Worm (Caenorhabditis elegans) whole organism, young adult: Measurements from ENCODE around the gene Y53G8AM.8.
A peak's percentile ranks its signal among the peaks of the same experiment; 100 is the strongest.

ENCODE experiments used
- B0261.1 ChIP-seq: sonication (generic microtip); optimal IDR thresholded peaks from 2 replicates; lab custom pipeline; 2016; ENCODE audit warnings: mild to moderate bottlenecking, missing genetic modification characterization, moderate library complexity, missing compliant biosample characterization
- B0336.3 ChIP-seq: fragments of 200-800 bp; sonication (Bioruptor generic); IDR thresholded peaks from 2 replicates; pipeline ENCODE4 v1.3.6; 2022; ENCODE audit warnings: missing genetic modification characterization, missing compliant biosample characterization
- C06A6.2 ChIP-seq: fragments of 200-800 bp; sonication (Bioruptor generic); conservative IDR thresholded peaks from 2 replicates; pipeline ENCODE4 v1.3.6; 2022; ENCODE audit warnings: missing genetic modification characterization, missing compliant biosample characterization
- F23B12.7 ChIP-seq: sonication (generic microtip); optimal IDR thresholded peaks from 2 replicates; lab custom pipeline; 2017; ENCODE audit warnings: missing genetic modification characterization, mild to moderate bottlenecking, missing compliant biosample characterization, antibody characterized with exemption, moderate library complexity; ENCODE audit not compliant: insufficient read depth
- F37B4.10 ChIP-seq: fragments of 200-800 bp; sonication (Bioruptor generic); IDR thresholded peaks from 2 replicates; pipeline ENCODE4 v1.3.6; 2022; ENCODE audit warnings: missing genetic modification characterization, missing compliant biosample characterization
- F52B5.7 ChIP-seq: sonication (generic microtip); optimal IDR thresholded peaks from 2 replicates; lab custom pipeline; 2016; ENCODE audit warnings: mild to moderate bottlenecking, missing genetic modification characterization, missing compliant biosample characterization
- F57A8.1 ChIP-seq: fragments of 200-800 bp; sonication (Bioruptor generic); optimal IDR thresholded peaks from 2 replicates; lab custom pipeline; 2018; ENCODE audit warnings: mild to moderate bottlenecking, missing genetic modification characterization, moderate library complexity, missing compliant biosample characterization
- F57C9.4 ChIP-seq: sonication (generic microtip); optimal IDR thresholded peaks from 2 replicates; lab custom pipeline; 2017; ENCODE audit warnings: mild to moderate bottlenecking, missing genetic modification characterization, missing compliant biosample characterization
- K12H6.12 ChIP-seq: fragments of 200-800 bp; sonication (Bioruptor generic); optimal IDR thresholded peaks from 2 replicates; lab custom pipeline; 2018; ENCODE audit warnings: mild to moderate bottlenecking, missing genetic modification characterization, missing compliant biosample characterization
- ZK185.1 ChIP-seq: sonication (generic microtip); optimal IDR thresholded peaks from 2 replicates; lab custom pipeline; 2016; ENCODE audit warnings: mild to moderate bottlenecking, missing genetic modification characterization, missing compliant biosample characterization; ENCODE audit not compliant: poor library complexity, severe bottlenecking
- aptf-3 ChIP-seq: fragments of 200-800 bp; sonication (Bioruptor generic); IDR thresholded peaks from 2 replicates; pipeline ENCODE4 v1.3.6; 2022; ENCODE audit warnings: missing genetic modification characterization, missing compliant biosample characterization
- athp-1 ChIP-seq: sonication (generic microtip); optimal IDR thresholded peaks from 2 replicates; lab custom pipeline; 2017; ENCODE audit warnings: mild to moderate bottlenecking, missing genetic modification characterization, missing compliant biosample characterization
- attf-3 ChIP-seq: fragments of 200-800 bp; sonication (Bioruptor generic); conservative IDR thresholded peaks from 2 replicates; pipeline ENCODE4 v1.3.6; 2022; ENCODE audit warnings: missing genetic modification reagents, missing genetic modification characterization, missing compliant biosample characterization
- attf-5 ChIP-seq: fragments of 200-800 bp; sonication (Bioruptor generic); optimal IDR thresholded peaks from 2 replicates; lab custom pipeline; 2018; ENCODE audit warnings: mild to moderate bottlenecking, missing genetic modification characterization, missing compliant biosample characterization
- bed-1 ChIP-seq: fragments of 200-800 bp; sonication (Bioruptor generic); IDR thresholded peaks from 2 replicates; pipeline ENCODE4 v1.3.6; 2022; ENCODE audit warnings: missing genetic modification reagents, missing genetic modification characterization, missing compliant biosample characterization
- ceh-40 ChIP-seq: fragments of 200-800 bp; sonication (Bioruptor generic); IDR thresholded peaks from 2 replicates; pipeline ENCODE4 v1.3.6; 2022; ENCODE audit warnings: missing genetic modification characterization, missing compliant biosample characterization
- dpff-1 ChIP-seq: sonication (generic microtip); optimal IDR thresholded peaks from 2 replicates; lab custom pipeline; 2017; ENCODE audit warnings: mild to moderate bottlenecking, missing genetic modification characterization, missing compliant biosample characterization
- efl-1 ChIP-seq: fragments of 150-350 bp; optimal IDR thresholded peaks from 2 replicates; lab custom pipeline; 2014; ENCODE audit warnings: missing biosample characterization, missing genetic modification reagents, missing genetic modification characterization
- egl-18 ChIP-seq: fragments of 200-800 bp; sonication (Bioruptor generic); IDR thresholded peaks from 2 replicates; pipeline ENCODE4 v1.3.6; 2022; ENCODE audit warnings: missing genetic modification reagents, missing genetic modification characterization, missing compliant biosample characterization
- egrh-3 ChIP-seq: fragments of 200-800 bp; sonication (Bioruptor generic); IDR thresholded peaks from 2 replicates; pipeline ENCODE4 v1.3.6; 2022; ENCODE audit warnings: missing genetic modification reagents, missing genetic modification characterization, missing compliant biosample characterization
- hlh-26 ChIP-seq: fragments of 200-800 bp; sonication (Bioruptor generic); conservative IDR thresholded peaks from 2 replicates; pipeline ENCODE4 v1.3.6; 2022; ENCODE audit warnings: missing genetic modification reagents, missing genetic modification characterization, missing compliant biosample characterization
- hmg-1.2 ChIP-seq: fragments of 200-800 bp; sonication (Bioruptor generic); IDR thresholded peaks from 2 replicates; pipeline ENCODE4 v1.3.6; 2022; ENCODE audit warnings: missing genetic modification reagents, missing genetic modification characterization, missing compliant biosample characterization
- hsf-1 ChIP-seq: fragments of 200-800 bp; sonication (Bioruptor generic); IDR thresholded peaks from 2 replicates; pipeline ENCODE4 v1.3.6; 2022; ENCODE audit warnings: missing genetic modification reagents, missing genetic modification characterization, missing compliant biosample characterization
- lin-26 ChIP-seq: fragments of 200-800 bp; sonication (Bioruptor generic); IDR thresholded peaks from 2 replicates; pipeline ENCODE4 v1.3.6; 2022; ENCODE audit warnings: missing genetic modification reagents, missing genetic modification characterization, missing compliant biosample characterization
- lin-54 ChIP-seq: fragments of 200-800 bp; sonication (Bioruptor generic); optimal IDR thresholded peaks from 2 replicates; lab custom pipeline; 2018; ENCODE audit warnings: mild to moderate bottlenecking, missing genetic modification characterization, missing compliant biosample characterization
- lsl-1 ChIP-seq: fragments of 200-800 bp; sonication (Bioruptor generic); optimal IDR thresholded peaks from 2 replicates; lab custom pipeline; 2018; ENCODE audit warnings: mild to moderate bottlenecking, missing genetic modification characterization, moderate library complexity, missing compliant biosample characterization
- mcd-1 ChIP-seq: fragments of 200-800 bp; sonication (Bioruptor generic); IDR thresholded peaks from 2 replicates; pipeline ENCODE4 v1.3.6; 2022; ENCODE audit warnings: missing genetic modification reagents, missing genetic modification characterization, missing compliant biosample characterization
- nfya-1 ChIP-seq: sonication (generic microtip); optimal IDR thresholded peaks from 2 replicates; lab custom pipeline; 2017; ENCODE audit warnings: antibody characterized with exemption, missing compliant biosample characterization, missing genetic modification characterization, borderline replicate concordance; ENCODE audit not compliant: insufficient read depth
- nfyb-1 ChIP-seq: fragments of 200-800 bp; sonication (Bioruptor generic); IDR thresholded peaks from 2 replicates; pipeline ENCODE4 v1.3.6; 2022; ENCODE audit warnings: missing genetic modification reagents, missing genetic modification characterization, missing compliant biosample characterization
- nhr-120 ChIP-seq: fragments of 200-800 bp; sonication (Bioruptor generic); IDR thresholded peaks from 2 replicates; pipeline ENCODE4 v1.3.6; 2022; ENCODE audit warnings: missing genetic modification characterization, missing compliant biosample characterization
- nhr-90 ChIP-seq: sonication (generic microtip); optimal IDR thresholded peaks from 2 replicates; lab custom pipeline; 2016; ENCODE audit warnings: missing genotype, mild to moderate bottlenecking, missing genetic modification characterization, missing compliant biosample characterization
- pha-4 ChIP-seq: fragments of 150-350 bp; sonication (generic microtip); optimal IDR thresholded peaks from 2 replicates; lab custom pipeline; 2014; ENCODE audit warnings: missing biosample characterization, missing genetic modification reagents, missing genetic modification characterization
- rcor-1 ChIP-seq: fragments of 200-800 bp; sonication (Bioruptor generic); IDR thresholded peaks from 2 replicates; pipeline ENCODE4 v1.3.6; 2022; ENCODE audit warnings: missing genetic modification reagents, missing genetic modification characterization, missing compliant biosample characterization
- snpc-3.4 ChIP-seq: sonication (generic microtip); optimal IDR thresholded peaks from 2 replicates; lab custom pipeline; 2017; ENCODE audit warnings: missing genetic modification characterization, mild to moderate bottlenecking, missing compliant biosample characterization, antibody characterized with exemption, moderate library complexity, missing genotype, missing genetic modification reagents
- snpc-4 ChIP-seq, 5 experiments: fragments of 150-350 bp in 1 of 5; sonication (generic microtip) in 4 of 5; optimal IDR thresholded peaks; 2 replicates each; lab custom pipeline; 2014 to 2018; ENCODE audit warnings: missing genetic modification characterization in 5 of 5, missing biosample characterization in 3 of 5, antibody characterized with exemption in 2 of 5, mild to moderate bottlenecking in 2 of 5, missing compliant biosample characterization in 2 of 5, missing genotype in 2 of 5, moderate library complexity in 2 of 5, missing genetic modification reagents in 1 of 5
- somi-1 ChIP-seq: fragments of 200-800 bp; sonication (Bioruptor generic); optimal IDR thresholded peaks from 2 replicates; lab custom pipeline; 2018; ENCODE audit warnings: mild to moderate bottlenecking, missing genetic modification characterization, missing compliant biosample characterization
- tbx-9 ChIP-seq: sonication (generic microtip); optimal IDR thresholded peaks from 2 replicates; lab custom pipeline; 2016; ENCODE audit warnings: borderline replicate concordance, missing genetic modification characterization, inconsistent platforms, missing compliant biosample characterization
- ztf-25 ChIP-seq: fragments of 200-800 bp; sonication (Bioruptor generic); IDR thresholded peaks from 2 replicates; pipeline ENCODE4 v1.3.6; 2022; ENCODE audit warnings: missing genetic modification reagents, missing genetic modification characterization, missing compliant biosample characterization
- ztf-28 ChIP-seq: fragments of 200-800 bp; sonication (Bioruptor generic); IDR thresholded peaks from 2 replicates; pipeline ENCODE4 v1.3.6; 2022; ENCODE audit warnings: missing genetic modification reagents, missing genetic modification characterization, missing compliant biosample characterization

Gene Y53G8AM.8

DNA sequence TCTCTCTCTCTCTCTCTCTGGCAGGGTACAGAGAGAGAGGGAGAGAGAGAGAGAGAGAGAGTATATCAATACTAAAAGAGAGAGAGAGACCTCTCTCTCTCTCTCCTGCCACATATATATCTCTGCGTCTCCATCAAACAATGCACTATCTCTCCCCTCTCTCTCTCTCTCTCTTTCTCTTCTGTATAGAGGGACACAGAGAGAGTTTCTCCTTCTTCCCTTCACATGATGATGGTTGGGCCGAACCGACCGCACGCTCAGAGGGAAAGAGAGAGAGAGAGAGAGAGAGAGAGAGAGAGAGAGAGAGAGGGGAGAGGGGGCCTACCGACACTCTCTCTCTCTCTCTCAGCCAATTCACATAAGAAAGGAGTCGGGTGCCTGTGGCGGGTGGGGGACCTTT lies 6.8 kb downstream of the Y53G8AM.8 start (continued):
- TF ChIP-seq lin-54 (GFP tag; lab: Kevin White, UChicago), result peak; percentile 20
- TF ChIP-seq hmg-1.2 (GFP tag; lab: Robert Waterston, UW), result peak; percentile 86
- no peak for TF ChIP-seq dpff-1
- TF ChIP-seq attf-5 (GFP tag; lab: Kevin White, UChicago), result peak; percentile 35
- TF ChIP-seq lin-26, result 0 out of 2 replicates have a peak, but pooled peaks have one; percentile 15

DNA sequence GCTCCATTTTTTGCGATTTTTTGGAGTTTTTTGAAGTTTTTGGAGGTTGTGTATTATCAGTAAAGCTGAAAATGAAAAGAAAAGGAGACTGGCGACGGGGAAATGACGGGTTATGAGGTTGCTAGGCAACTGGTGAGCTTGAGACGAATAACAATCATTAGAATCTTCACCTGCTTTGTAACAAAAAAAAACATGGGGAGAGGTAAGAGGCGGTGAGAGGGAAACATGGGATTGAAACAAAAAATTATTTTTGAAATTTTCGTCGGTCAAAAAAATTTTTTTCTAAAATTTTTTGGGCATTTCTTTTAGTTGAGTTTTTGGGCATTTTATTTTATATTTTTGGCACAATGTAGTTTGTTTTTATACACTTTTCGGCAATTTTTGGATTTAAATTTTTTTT lies 11.9 kb downstream of the Y53G8AM.8 start, which contains the start of gene Y53G8AM.7:
Gene Y53G8AM.7 (minus strand): TSS at position 101 of the 400 bp plus-strand sequence.
- no peak for TF ChIP-seq nhr-120
- TF ChIP-seq hmg-1.2 (GFP tag; lab: Robert Waterston, UW), result no peak
- TF ChIP-seq hsf-1 (GFP tag; lab: Robert Waterston, UW), result no peak
- TF ChIP-seq C06A6.2, result no peak
- no peak for TF ChIP-seq pha-4 (tag; lab: Kevin White, UChicago)
- no peak for TF ChIP-seq snpc-3.4 (tag; lab: Kevin White, UChicago)
- no peak for TF ChIP-seq rcor-1 (GFP tag; lab: Robert Waterston, UW)
- TF ChIP-seq F57A8.1, result no peak
- no peak for TF ChIP-seq B0336.3 (GFP tag; lab: Robert Waterston, UW)
- no peak for TF ChIP-seq F37B4.10 (GFP tag; lab: Robert Waterston, UW)
- no peak for TF ChIP-seq hlh-26 (GFP tag; lab: Robert Waterston, UW)
- no peak for TF ChIP-seq ztf-25
- TF ChIP-seq B0261.1 (tag; lab: Kevin White, UChicago), result no peak
- TF ChIP-seq dpff-1, result no peak
- TF ChIP-seq attf-3 (GFP tag; lab: Robert Waterston, UW), result no peak
- no peak for TF ChIP-seq lsl-1 (GFP tag; lab: Kevin White, UChicago)
- no peak for TF ChIP-seq nfyb-1 (GFP tag; lab: Robert Waterston, UW)
- TF ChIP-seq nhr-90, result no peak
- TF ChIP-seq snpc-4 (GFP tag; optimal IDR thresholded peaks at IDR 0.05; lab: Kevin White, UChicago), result no peak
- no peak for TF ChIP-seq snpc-4 (tag; optimal IDR thresholded peaks at IDR 0.05; lab: Kevin White, UChicago)
- no peak for TF ChIP-seq F23B12.7 (tag; lab: Kevin White, UChicago)

- TF ChIP-seq F52B5.7 (tag; lab: Kevin White, UChicago) (no peak), snpc-4 (GFP tag; optimal IDR thresholded peaks at IDR 0.05; lab: Kevin White, UChicago) (no peak), snpc-4 (tag; optimal IDR thresholded peaks at IDR 0.05; lab: Kevin White, UChicago) (no peak), bed-1 (GFP tag; lab: Robert Waterston, UW) (no peak), ztf-28 (no peak), athp-1 (tag; lab: Kevin White, UChicago) (no peak), efl-1 (GFP tag; lab: Kevin White, UChicago) (no peak), tbx-9 (tag; lab: Kevin White, UChicago) (no peak), egrh-3 (GFP tag; lab: Robert Waterston, UW) (no peak), nhr-90 (no peak), F23B12.7 (tag; lab: Kevin White, UChicago) (no peak), F57C9.4 (tag; lab: Kevin White, UChicago) (no peak), lin-54 (GFP tag; lab: Kevin White, UChicago) (no peak), egl-18 (GFP tag; lab: Robert Waterston, UW) (no peak), ceh-40 (GFP tag; lab: Robert Waterston, UW) (no peak), K12H6.12 (no peak), somi-1 (GFP tag; lab: Kevin White, UChicago) (no peak), ZK185.1 (tag; lab: Kevin White, UChicago) (no peak), mcd-1 (no peak), nfya-1 (tag; lab: Kevin White, UChicago) (no peak), aptf-3 (GFP tag; lab: Robert Waterston, UW) (no peak)
Observed at ce11 chrIII:3263696-3264095, 14.8 kb downstream of the Y53G8AM.8 start.
